Fruit fly (Drosophila melanogaster) whole organism, prepupa: Measurements from ENCODE around the gene CG13067.

Source experiments
- CG6808 ChIP-seq: fragments of 200-800 bp; sonication (Bioruptor generic); optimal IDR thresholded peaks from 3 replicates; lab custom pipeline; 2017; ENCODE audit warnings: missing biosample characterization, missing genetic modification characterization, mild to moderate bottlenecking, moderate library complexity, missing genetic modification reagents
- CG8632 ChIP-seq: fragments of 200-800 bp; sonication (Bioruptor generic); optimal IDR thresholded peaks from 3 replicates; lab custom pipeline; 2016; ENCODE audit warnings: missing biosample characterization, missing genetic modification characterization
- fd85E ChIP-seq: fragments of 200-800 bp; sonication (Bioruptor generic); optimal IDR thresholded peaks from 3 replicates; lab custom pipeline; 2016; ENCODE audit warnings: missing biosample characterization, missing genetic modification characterization
- pdm3 ChIP-seq: fragments of 200-800 bp; sonication (Bioruptor generic); optimal IDR thresholded peaks from 3 replicates; lab custom pipeline; 2016; ENCODE audit warnings: missing biosample characterization, missing genetic modification characterization
- svp ChIP-seq: fragments of 200-800 bp; sonication (Bioruptor generic); peaks from one replicate; lab custom pipeline; 2016; ENCODE audit warnings: missing biosample characterization, missing genetic modification characterization
- topi ChIP-seq: fragments of 200-800 bp; sonication (Bioruptor generic); optimal IDR thresholded peaks from 3 replicates; lab custom pipeline; 2016; ENCODE audit warnings: missing biosample characterization, missing genetic modification characterization

Gene CG13067

dm6 chr3L:16321172-16321571 is 50.1 kb downstream of the CG13067 start, which contains the start of gene CG42718:
CG42718 (minus strand) TSS chr3L:16321272.
- TF ChIP-seq topi, result no peak
- TF ChIP-seq fd85E (GFP tag; lab: Kevin White, UChicago), result no peak
- TF ChIP-seq CG6808 (GFP tag; lab: Kevin White, UChicago), result no peak
- TF ChIP-seq svp (GFP tag; lab: Kevin White, UChicago), result no peak
- TF ChIP-seq pdm3 (GFP tag; lab: Kevin White, UChicago), result no peak
- no peak for TF ChIP-seq CG8632
- TF ChIP-seq, all 60 proteins: peak for 0
